Worm (Caenorhabditis elegans) whole organism, young adult: ENCODE results near the gene C34D4.4.

Source experiments
- aptf-3 ChIP-seq: fragments of 200-800 bp; sonication (Bioruptor generic); IDR thresholded peaks from 2 replicates; pipeline ENCODE4 v1.3.6; 2022; ENCODE audit warnings: missing genetic modification characterization, missing compliant biosample characterization
- ceh-40 ChIP-seq: fragments of 200-800 bp; sonication (Bioruptor generic); IDR thresholded peaks from 2 replicates; pipeline ENCODE4 v1.3.6; 2022; ENCODE audit warnings: missing genetic modification characterization, missing compliant biosample characterization
- lin-35 ChIP-seq, 3 experiments: fragments of 150-350 bp in 2 of 3; sonication (generic microtip) in 1 of 3; optimal IDR thresholded peaks; 2 replicates each; lab custom pipeline; 2014 to 2018; ENCODE audit warnings: missing biosample characterization in 3 of 3, missing genetic modification characterization in 3 of 3, missing genetic modification reagents in 3 of 3
- pha-4 ChIP-seq: fragments of 150-350 bp; sonication (generic microtip); optimal IDR thresholded peaks from 2 replicates; lab custom pipeline; 2014; ENCODE audit warnings: missing biosample characterization, missing genetic modification reagents, missing genetic modification characterization

ce11 chrIV:7158161-7158560 is 9.0 kb downstream of the C34D4.4 start:
- TF ChIP-seq pha-4 (tag; lab: Kevin White, UChicago), result no peak
- no peak for TF ChIP-seq aptf-3
- no peak for TF ChIP-seq lin-35 (GFP tag; optimal IDR thresholded peaks at IDR 0.05; lab: Kevin White, UChicago)
- no peak for TF ChIP-seq ceh-40 (GFP tag; lab: Robert Waterston, UW)
